Fruit fly (Drosophila melanogaster) Kc167 (cell line): ENCODE measurements around the gene CG31029.

ENCODE experiments used
- Myc ChIP-seq: fragments of >200 bp; optimal IDR thresholded peaks from 2 replicates; lab custom pipeline; 2017; ENCODE audit warnings: missing external identifiers
- Sin3A ChIP-seq: fragments of >200 bp; optimal IDR thresholded peaks from 2 replicates; lab custom pipeline; 2018; ENCODE audit warnings: missing external identifiers
- h ChIP-seq: fragments of >200 bp; optimal IDR thresholded peaks from 3 replicates; lab custom pipeline; 2018; ENCODE audit warnings: missing external identifiers
- insv ChIP-seq: fragments of >200 bp; optimal IDR thresholded peaks from 3 replicates; lab custom pipeline; 2018; ENCODE audit warnings: missing external identifiers
- psq ChIP-seq: fragments of >200 bp; optimal IDR thresholded peaks from 2 replicates; lab custom pipeline; 2017; ENCODE audit warnings: missing external identifiers
- ttk ChIP-seq: sonication (Bioruptor generic); optimal IDR thresholded peaks from 2 replicates; lab custom pipeline; 2017; ENCODE audit warnings: missing external identifiers

Gene CG31029

DNA sequence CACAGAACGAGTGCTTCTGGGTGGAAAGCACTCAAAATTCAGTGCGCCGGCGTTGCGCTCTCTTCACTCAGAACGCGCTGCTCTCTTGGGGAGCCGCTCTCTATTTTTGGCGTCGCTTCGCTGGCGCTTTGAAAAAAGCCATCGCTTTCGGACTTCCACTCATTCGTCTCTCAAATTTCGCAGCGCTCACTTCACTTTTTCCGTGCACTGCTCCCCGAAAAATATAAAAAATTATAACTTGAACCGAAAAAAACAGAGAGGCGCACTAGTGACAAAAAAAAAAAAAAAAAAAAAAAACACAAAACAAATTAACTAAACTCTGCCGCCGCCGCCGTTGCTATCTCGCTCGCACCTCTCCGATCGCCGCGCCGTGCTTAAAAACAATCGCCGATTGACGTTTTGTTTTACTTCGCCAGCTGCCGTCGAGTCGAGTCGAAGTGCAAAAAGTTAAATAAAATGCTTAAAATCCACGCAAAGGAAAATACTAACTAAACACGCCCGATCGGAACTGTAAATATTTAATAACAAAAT is 32.8 kb downstream of the CG31029 start:
- TF ChIP-seq Sin3A (lab: Kevin White, UChicago), result no peak
- no peak for TF ChIP-seq Myc (lab: Kevin White, UChicago)
- TF ChIP-seq h (lab: Kevin White, UChicago), result no peak
- TF ChIP-seq ttk (lab: Kevin White, UChicago), result no peak
- TF ChIP-seq psq (lab: Kevin White, UChicago), result no peak
- no peak for TF ChIP-seq insv

DNA sequence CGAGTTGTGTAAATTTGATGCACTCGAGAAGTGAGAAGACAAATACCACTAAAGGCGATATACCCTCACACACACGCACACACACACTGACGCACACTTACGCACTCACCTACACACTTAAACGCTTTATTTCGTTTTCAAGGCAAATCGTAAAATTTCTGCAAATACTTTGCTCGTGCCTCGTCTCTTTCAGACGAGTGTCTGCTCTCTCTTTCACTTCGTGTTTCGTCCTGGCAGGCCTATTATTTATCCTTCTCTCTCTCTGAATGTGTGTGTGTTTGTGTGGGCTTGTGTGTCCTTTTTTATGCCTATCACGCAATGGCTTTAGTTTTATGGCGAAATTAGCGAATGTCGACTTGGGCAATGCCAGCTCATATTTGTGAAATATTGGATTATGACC is 34.0 kb downstream of the CG31029 start:
- TF ChIP-seq h (lab: Kevin White, UChicago) (no peak), Myc (lab: Kevin White, UChicago) (no peak), ttk (lab: Kevin White, UChicago) (no peak), insv (no peak), psq (lab: Kevin White, UChicago) (no peak), Sin3A (lab: Kevin White, UChicago) (no peak)

DNA sequence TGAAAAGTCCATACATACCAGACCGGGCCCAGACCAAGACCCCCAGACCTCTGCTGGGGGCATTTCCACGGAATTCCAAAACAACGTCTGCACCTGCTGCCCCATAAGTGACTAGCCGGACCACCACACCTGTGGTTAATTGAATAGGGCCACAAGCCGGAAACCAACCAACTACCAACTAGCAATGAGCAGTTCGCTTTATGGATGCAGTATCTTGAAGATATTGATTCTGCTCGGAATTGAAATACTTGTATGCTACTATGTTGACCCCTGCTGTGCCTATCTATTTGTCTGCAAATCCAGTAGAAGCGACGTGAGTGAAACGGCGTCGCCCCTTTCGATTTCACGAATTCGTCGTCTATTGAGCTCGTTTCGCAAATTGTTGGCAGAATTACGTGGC is 36.3 kb downstream of the CG31029 start:
- TF ChIP-seq ttk (lab: Kevin White, UChicago) (no peak), psq (lab: Kevin White, UChicago) (no peak), insv (no peak), Sin3A (lab: Kevin White, UChicago) (no peak), Myc (lab: Kevin White, UChicago) (no peak), h (lab: Kevin White, UChicago) (no peak)

DNA sequence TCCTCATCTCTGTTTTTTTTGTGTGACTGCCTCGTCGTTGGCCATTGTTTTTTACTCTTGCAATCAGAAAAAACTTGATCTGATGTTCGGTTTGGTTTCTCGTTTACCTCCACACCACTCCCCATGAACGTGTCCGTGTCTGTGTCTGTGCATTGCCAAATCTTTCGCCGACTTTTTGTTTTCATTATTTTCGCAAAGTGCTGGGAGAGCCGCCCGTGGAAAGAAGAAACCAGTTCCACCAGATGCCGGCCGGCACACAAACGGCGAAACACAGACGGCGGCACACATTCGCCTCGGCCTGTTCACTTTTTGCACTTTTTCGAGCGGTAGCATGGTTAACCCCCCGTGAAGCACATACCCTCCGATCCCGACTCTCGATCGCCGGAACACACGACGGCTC is 36.8 kb downstream of the CG31029 start:
- no peak for TF ChIP-seq h (lab: Kevin White, UChicago)
- no peak for TF ChIP-seq insv
- TF ChIP-seq Sin3A (lab: Kevin White, UChicago), result no peak
- TF ChIP-seq psq (lab: Kevin White, UChicago), result no peak
- no peak for TF ChIP-seq Myc (lab: Kevin White, UChicago)
- no peak for TF ChIP-seq ttk (lab: Kevin White, UChicago)

DNA sequence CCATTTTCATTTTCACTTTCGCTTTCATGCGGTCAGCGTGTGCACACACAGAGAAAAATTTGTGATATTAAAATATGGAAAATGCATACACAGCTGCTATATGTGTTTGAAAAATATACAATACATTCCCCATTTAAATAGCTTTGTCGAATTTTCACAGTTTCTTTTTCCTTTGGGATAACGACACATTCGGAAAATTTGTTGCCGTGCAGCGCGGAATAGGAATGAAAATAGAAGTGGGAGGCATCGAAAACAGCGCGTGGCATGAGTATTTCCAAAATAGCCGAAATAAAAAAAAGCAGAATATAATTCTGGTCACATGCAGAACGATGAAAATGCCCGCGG is 39.5 kb downstream of the CG31029 start:
- TF ChIP-seq ttk (lab: Kevin White, UChicago) (no peak), Sin3A (lab: Kevin White, UChicago) (no peak), insv (no peak), h (lab: Kevin White, UChicago) (no peak), Myc (lab: Kevin White, UChicago) (no peak), psq (lab: Kevin White, UChicago) (no peak)

DNA sequence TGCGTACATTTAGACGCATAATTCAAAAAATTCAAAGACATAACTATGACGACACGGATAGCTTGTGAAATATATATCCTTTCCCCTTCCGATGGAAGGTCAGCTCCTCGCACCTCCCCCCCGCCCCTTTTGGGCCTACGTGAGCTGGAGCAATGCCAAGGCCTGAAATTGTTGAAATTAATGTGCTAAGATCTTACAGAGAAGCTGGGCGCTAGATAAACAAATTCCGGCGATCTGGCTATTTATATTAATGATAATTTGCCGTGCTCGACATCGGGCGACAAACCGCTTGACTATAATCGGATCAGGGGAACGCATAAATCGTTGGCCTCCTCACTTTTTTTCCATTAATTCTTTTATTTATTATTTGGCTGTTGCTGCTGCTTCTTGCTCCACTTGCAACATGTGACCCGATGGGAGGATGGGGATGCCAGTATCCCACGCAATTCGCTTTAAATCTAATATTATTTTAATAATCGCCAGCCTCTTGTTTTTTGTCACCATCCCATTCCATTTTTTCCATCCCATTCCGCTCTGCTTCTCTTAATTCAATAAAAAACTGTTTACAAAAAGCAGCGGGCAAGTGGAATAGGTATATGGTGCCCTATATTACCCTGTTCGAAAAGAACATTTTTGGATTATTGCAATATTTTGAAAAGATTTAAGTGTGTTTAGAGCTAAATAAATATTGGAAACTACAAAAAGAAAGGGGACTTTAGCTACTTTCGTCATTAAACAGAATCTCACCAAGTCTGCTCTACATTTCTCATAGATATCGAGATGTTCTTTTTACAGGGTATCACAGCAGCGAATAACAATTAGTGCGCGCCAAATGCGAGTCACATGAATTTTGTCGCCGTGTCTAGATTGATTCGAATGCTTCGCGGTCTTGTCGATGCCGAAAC is 40.1 kb downstream of the CG31029 start:
- TF ChIP-seq Myc (lab: Kevin White, UChicago) (no peak), h (lab: Kevin White, UChicago) (no peak)

DNA sequence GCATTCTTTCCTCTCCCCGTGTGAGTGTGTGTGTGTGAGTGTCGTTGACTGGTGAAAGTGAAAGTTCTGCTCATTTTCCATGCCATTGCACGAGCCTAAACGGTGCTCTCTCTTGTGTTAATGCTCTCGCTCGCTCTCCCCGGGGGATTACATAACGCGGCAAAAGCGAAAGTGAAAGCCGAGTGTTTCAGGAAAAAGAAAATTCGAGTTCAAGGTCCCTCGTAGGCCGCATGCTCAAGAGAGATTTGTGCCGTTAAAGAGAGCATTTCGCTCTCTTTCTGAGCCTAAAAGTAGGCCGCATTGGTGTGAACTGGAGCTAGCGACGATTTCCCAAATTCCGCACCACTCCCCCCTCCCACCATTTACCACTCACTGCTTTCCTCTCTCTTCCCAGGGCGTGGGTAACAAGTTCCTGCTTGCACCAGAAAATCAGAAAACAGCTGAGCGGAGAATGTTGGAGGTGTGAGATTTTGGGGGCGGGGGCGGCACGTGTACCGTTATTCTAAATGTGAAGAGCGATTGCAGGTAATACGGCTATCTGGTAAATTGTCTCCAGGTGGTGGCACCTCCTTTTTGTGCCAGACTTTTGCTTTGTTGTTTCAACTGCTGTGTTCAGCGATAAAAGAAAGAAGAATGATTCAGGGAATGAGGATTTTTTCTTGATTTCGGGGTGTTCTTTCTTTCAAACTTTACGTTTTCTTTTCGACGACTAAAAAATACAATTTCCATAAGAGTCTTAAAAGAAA is 41.8 kb downstream of the CG31029 start:
- TF ChIP-seq Sin3A (lab: Kevin White, UChicago) (no peak), h (lab: Kevin White, UChicago) (no peak), psq (lab: Kevin White, UChicago) (no peak), ttk (lab: Kevin White, UChicago) (no peak), insv (no peak), Myc (lab: Kevin White, UChicago) (no peak)

DNA sequence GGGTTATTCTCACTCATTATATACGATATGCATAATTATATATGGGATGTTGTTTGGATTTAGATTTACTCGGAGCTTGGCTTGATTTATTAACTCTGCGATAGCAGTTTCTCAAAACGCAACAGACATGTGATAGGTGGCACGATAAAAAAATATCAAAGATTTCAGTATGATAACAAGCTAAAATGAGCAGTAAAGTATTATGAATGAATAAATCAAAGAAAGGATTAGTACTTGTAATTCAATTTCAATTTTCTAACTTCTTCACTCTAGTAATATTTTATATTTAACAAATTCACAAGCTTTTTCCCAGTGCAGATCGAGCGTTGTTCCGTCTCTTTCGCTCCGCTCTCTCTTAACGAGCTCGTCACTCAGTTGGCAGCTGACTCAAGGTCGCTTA is 48.1 kb downstream of the CG31029 start:
- TF ChIP-seq Myc (lab: Kevin White, UChicago) (no peak), psq (lab: Kevin White, UChicago) (no peak), ttk (lab: Kevin White, UChicago) (no peak), Sin3A (lab: Kevin White, UChicago) (no peak), h (lab: Kevin White, UChicago) (no peak), insv (no peak)

DNA sequence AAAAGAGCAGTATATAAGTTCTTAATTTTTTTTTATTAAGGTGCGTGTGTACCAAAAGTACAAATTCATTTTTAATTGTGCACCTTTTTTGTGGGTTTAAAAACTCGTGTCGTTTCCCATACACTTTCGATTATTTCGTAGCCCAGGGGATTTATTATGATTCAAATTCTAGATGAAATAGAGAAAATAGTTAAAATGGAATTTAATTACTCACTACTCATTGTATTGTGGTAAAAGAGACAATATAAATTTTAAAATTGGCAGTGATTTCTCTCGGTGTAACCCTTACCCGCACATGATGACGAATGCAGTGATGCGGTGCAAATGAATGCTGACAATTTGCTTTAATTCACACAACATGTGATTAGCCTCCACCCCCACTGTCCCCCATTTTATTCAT is 49.0 kb downstream of the CG31029 start:
- no peak for TF ChIP-seq ttk (lab: Kevin White, UChicago)
